Worm (Caenorhabditis elegans) whole organism, L4 larva: ENCODE measurements around the gene clec-142.
A peak's percentile ranks its signal among the peaks of the same experiment; 100 is the strongest.

Experiments
- F10B5.3 ChIP-seq: sonication (generic microtip); optimal IDR thresholded peaks from 2 replicates; lab custom pipeline; 2016; ENCODE audit warnings: mild to moderate bottlenecking, missing genetic modification characterization, missing compliant biosample characterization
- F26F4.8 ChIP-seq: fragments of 200-800 bp; sonication (Bioruptor generic); conservative IDR thresholded peaks from 2 replicates; pipeline ENCODE4 v1.3.6; 2022; ENCODE audit warnings: missing genetic modification characterization, missing compliant biosample characterization
- T20F7.1 ChIP-seq: fragments of 200-800 bp; sonication (Bioruptor generic); optimal IDR thresholded peaks from 2 replicates; lab custom pipeline; 2018; ENCODE audit warnings: mild to moderate bottlenecking, missing genetic modification characterization, missing compliant biosample characterization
- Y105C5A.15 ChIP-seq: fragments of 200-800 bp; sonication (Bioruptor generic); IDR thresholded peaks from 2 replicates; pipeline ENCODE4 v1.3.6; 2022; ENCODE audit warnings: missing genetic modification characterization, missing compliant biosample characterization
- ZK337.2 ChIP-seq: fragments of 200-800 bp; sonication (Bioruptor generic); IDR thresholded peaks from 2 replicates; pipeline ENCODE4 v1.3.6; 2022; ENCODE audit warnings: missing genetic modification reagents, missing genetic modification characterization, missing compliant biosample characterization
- aly-2 ChIP-seq: sonication (generic microtip); optimal IDR thresholded peaks from 2 replicates; lab custom pipeline; 2018; ENCODE audit warnings: missing biosample characterization, missing genetic modification characterization
- ceh-20 ChIP-seq: fragments of 200-800 bp; sonication (Bioruptor generic); IDR thresholded peaks from 2 replicates; pipeline ENCODE4 v1.3.6; 2022; ENCODE audit warnings: missing genetic modification reagents, missing genetic modification characterization, missing compliant biosample characterization
- ceh-28 ChIP-seq: fragments of 150-350 bp; optimal IDR thresholded peaks from 2 replicates; lab custom pipeline; 2014; ENCODE audit warnings: missing biosample characterization, missing genetic modification reagents, missing genetic modification characterization
- ceh-32 ChIP-seq: sonication (generic microtip); optimal IDR thresholded peaks from 2 replicates; lab custom pipeline; 2016; ENCODE audit warnings: mild to moderate bottlenecking, missing genetic modification characterization, missing compliant biosample characterization; ENCODE audit not compliant: poor library complexity
- ces-1 ChIP-seq: fragments of 150-350 bp; sonication (generic microtip); optimal IDR thresholded peaks from 4 replicates; lab custom pipeline; 2014; ENCODE audit warnings: missing biosample characterization, missing genetic modification reagents, missing genetic modification characterization
- cey-2 ChIP-seq: sonication (generic microtip); optimal IDR thresholded peaks from 3 replicates; lab custom pipeline; 2017; ENCODE audit warnings: missing genetic modification characterization, mild to moderate bottlenecking, missing compliant biosample characterization, antibody characterized with exemption, borderline replicate concordance; ENCODE audit not compliant: insufficient read depth
- ctbp-1 ChIP-seq: fragments of 200-800 bp; sonication (Bioruptor generic); IDR thresholded peaks from 2 replicates; pipeline ENCODE4 v1.3.6; 2022; ENCODE audit warnings: missing genetic modification reagents, missing genetic modification characterization, missing compliant biosample characterization
- daf-12 ChIP-seq: fragments of 150-350 bp; optimal IDR thresholded peaks from 2 replicates; lab custom pipeline; 2014; ENCODE audit warnings: missing biosample characterization, missing genetic modification reagents, missing genetic modification characterization
- daf-16 ChIP-seq, 3 experiments: sonication (generic microtip); optimal IDR thresholded peaks; 2 replicates each; lab custom pipeline; 2016 to 2017; ENCODE audit warnings: missing genetic modification characterization in 3 of 3, missing genetic modification reagents in 3 of 3, mild to moderate bottlenecking in 2 of 3, missing compliant biosample characterization in 2 of 3, missing biosample characterization in 1 of 3, moderate library complexity in 1 of 3
- daf-19 ChIP-seq: fragments of 200-800 bp; sonication (Bioruptor generic); conservative IDR thresholded peaks from 2 replicates; pipeline ENCODE4 v1.3.6; 2022; ENCODE audit warnings: missing genetic modification characterization, missing compliant biosample characterization
- dmd-6 ChIP-seq: fragments of 200-800 bp; sonication (Bioruptor generic); IDR thresholded peaks from 2 replicates; pipeline ENCODE4 v1.3.6; 2022; ENCODE audit warnings: missing genetic modification reagents, missing genetic modification characterization, missing compliant biosample characterization
- dmd-9 ChIP-seq: fragments of 200-800 bp; sonication (Bioruptor generic); IDR thresholded peaks from 2 replicates; pipeline ENCODE4 v1.3.6; 2022; ENCODE audit warnings: missing genetic modification reagents, missing genetic modification characterization, missing compliant biosample characterization
- fos-1 ChIP-seq: fragments of 150-350 bp; optimal IDR thresholded peaks from 2 replicates; lab custom pipeline; 2014; ENCODE audit warnings: missing biosample characterization, missing genetic modification characterization
- gei-8 ChIP-seq: fragments of 200-800 bp; sonication (Bioruptor generic); optimal IDR thresholded peaks from 2 replicates; lab custom pipeline; 2018; ENCODE audit warnings: mild to moderate bottlenecking, missing genetic modification characterization, missing compliant biosample characterization
- hlh-11 ChIP-seq: fragments of 200-800 bp; sonication (Bioruptor generic); optimal IDR thresholded peaks from 2 replicates; lab custom pipeline; 2018; ENCODE audit warnings: mild to moderate bottlenecking, missing genetic modification characterization, missing compliant biosample characterization
- hlh-30 ChIP-seq: sonication (generic microtip); optimal IDR thresholded peaks from 2 replicates; lab custom pipeline; 2017; ENCODE audit warnings: antibody characterized with exemption, mild to moderate bottlenecking, missing genetic modification characterization, missing compliant biosample characterization; ENCODE audit not compliant: insufficient read depth
- hmg-1.1 ChIP-seq: fragments of 200-800 bp; sonication (Bioruptor generic); IDR thresholded peaks from 2 replicates; pipeline ENCODE4 v1.3.6; 2022; ENCODE audit warnings: missing genetic modification reagents, missing genetic modification characterization, missing compliant biosample characterization
- jun-1 ChIP-seq: fragments of 150-350 bp; optimal IDR thresholded peaks from 2 replicates; lab custom pipeline; 2014; ENCODE audit warnings: missing biosample characterization, missing genetic modification reagents, missing genetic modification characterization
- lin-15B ChIP-seq: fragments of 150-350 bp; sonication (generic microtip); optimal IDR thresholded peaks from 3 replicates; lab custom pipeline; 2014; ENCODE audit warnings: missing biosample characterization, missing genetic modification characterization
- lin-38 ChIP-seq: fragments of 200-800 bp; sonication (Bioruptor generic); IDR thresholded peaks from 2 replicates; pipeline ENCODE4 v1.3.6; 2022; ENCODE audit warnings: missing genetic modification reagents, missing genetic modification characterization, missing compliant biosample characterization
- madf-5 ChIP-seq, 2 experiments: fragments of 200-800 bp; sonication (Bioruptor generic); IDR thresholded peaks; 2 replicates each; pipeline ENCODE4 v1.3.6; 2022; ENCODE audit warnings: missing compliant biosample characterization in 2 of 2, missing genetic modification characterization in 2 of 2
- mep-1 ChIP-seq: fragments of 150-350 bp; sonication (generic microtip); optimal IDR thresholded peaks from 3 replicates; lab custom pipeline; 2014; ENCODE audit warnings: missing biosample characterization, missing genetic modification characterization
- mxl-3 ChIP-seq: fragments of 200-800 bp; sonication (Bioruptor generic); optimal IDR thresholded peaks from 2 replicates; lab custom pipeline; 2018; ENCODE audit warnings: mild to moderate bottlenecking, missing genetic modification characterization, missing compliant biosample characterization
- nhr-10 ChIP-seq: fragments of 150-350 bp; optimal IDR thresholded peaks from 2 replicates; lab custom pipeline; 2014; ENCODE audit warnings: missing biosample characterization, missing genetic modification characterization
- nhr-102 ChIP-seq: sonication (generic microtip); optimal IDR thresholded peaks from 2 replicates; lab custom pipeline; 2016; ENCODE audit warnings: mild to moderate bottlenecking, missing genetic modification characterization, moderate library complexity, missing compliant biosample characterization
- nhr-237 ChIP-seq: sonication (generic microtip); optimal IDR thresholded peaks from 2 replicates; lab custom pipeline; 2017; ENCODE audit warnings: missing biosample characterization, missing genetic modification characterization
- nhr-25 ChIP-seq: sonication (generic microtip); optimal IDR thresholded peaks from 2 replicates; lab custom pipeline; 2017; ENCODE audit warnings: missing genetic modification characterization, mild to moderate bottlenecking, missing compliant biosample characterization, antibody characterized with exemption, moderate library complexity, borderline replicate concordance; ENCODE audit not compliant: insufficient read depth
- nhr-41 ChIP-seq: fragments of 200-800 bp; sonication (Bioruptor generic); IDR thresholded peaks from 2 replicates; pipeline ENCODE4 v1.3.6; 2022; ENCODE audit warnings: missing genetic modification reagents, missing genetic modification characterization, missing compliant biosample characterization
- nhr-42 ChIP-seq: fragments of 200-800 bp; sonication (Bioruptor generic); IDR thresholded peaks from 2 replicates; pipeline ENCODE4 v1.3.6; 2022; ENCODE audit warnings: missing genetic modification characterization, missing compliant biosample characterization
- nhr-48 ChIP-seq: sonication (generic microtip); optimal IDR thresholded peaks from 2 replicates; lab custom pipeline; 2016; ENCODE audit warnings: mild to moderate bottlenecking, missing genetic modification characterization, missing compliant biosample characterization
- nhr-6 ChIP-seq: fragments of 150-350 bp; optimal IDR thresholded peaks from 2 replicates; lab custom pipeline; 2014; ENCODE audit warnings: missing biosample characterization, missing genetic modification characterization
- nhr-77 ChIP-seq: fragments of 150-350 bp; optimal IDR thresholded peaks from 2 replicates; lab custom pipeline; 2014; ENCODE audit warnings: missing biosample characterization, missing genetic modification characterization
- rbr-2 ChIP-seq: sonication (generic microtip); optimal IDR thresholded peaks from 2 replicates; lab custom pipeline; 2016; ENCODE audit warnings: missing genotype, missing genetic modification characterization, missing compliant biosample characterization
- sdz-12 ChIP-seq: fragments of 200-800 bp; sonication (Bioruptor generic); optimal IDR thresholded peaks from 2 replicates; lab custom pipeline; 2018; ENCODE audit warnings: mild to moderate bottlenecking, missing genetic modification characterization, missing compliant biosample characterization
- skn-1 ChIP-seq: fragments of 150-350 bp; optimal IDR thresholded peaks from 2 replicates; lab custom pipeline; 2014; ENCODE audit warnings: missing biosample characterization, missing genetic modification characterization
- snpc-4 ChIP-seq: fragments of 150-350 bp; optimal IDR thresholded peaks from 2 replicates; lab custom pipeline; 2014; ENCODE audit warnings: missing biosample characterization, missing genetic modification characterization
- tag-97 ChIP-seq: fragments of 200-800 bp; sonication (Bioruptor generic); IDR thresholded peaks from 2 replicates; pipeline ENCODE4 v1.3.6; 2022; ENCODE audit warnings: missing genetic modification characterization, missing compliant biosample characterization
- tra-1 ChIP-seq: fragments of 200-800 bp; sonication (Bioruptor generic); IDR thresholded peaks from 2 replicates; pipeline ENCODE4 v1.3.6; 2022; ENCODE audit warnings: missing genetic modification reagents, missing genetic modification characterization, missing compliant biosample characterization
- unc-62 ChIP-seq, 3 experiments: fragments of 150-350 bp in 1 of 3; sonication (generic microtip); optimal IDR thresholded peaks in 2 of 3; peaks in 1 of 3; 1 replicate in 1 of 3; 2 replicates in 2 of 3; lab custom pipeline; 2014 to 2017; ENCODE audit warnings: missing biosample characterization in 3 of 3, missing genetic modification characterization in 3 of 3, missing genetic modification reagents in 3 of 3, missing genotype in 1 of 3
- vab-7 ChIP-seq: fragments of 200-800 bp; sonication (Bioruptor generic); IDR thresholded peaks from 2 replicates; pipeline ENCODE4 v1.3.6; 2022; ENCODE audit warnings: missing genetic modification reagents, missing genetic modification characterization, missing compliant biosample characterization
- zag-1 ChIP-seq: fragments of 150-350 bp; optimal IDR thresholded peaks from 2 replicates; lab custom pipeline; 2014; ENCODE audit warnings: missing biosample characterization, missing genetic modification characterization
- zfp-2 ChIP-seq: sonication (generic microtip); optimal IDR thresholded peaks from 2 replicates; lab custom pipeline; 2016; ENCODE audit warnings: mild to moderate bottlenecking, missing genetic modification characterization, missing compliant biosample characterization
- zfp-3 ChIP-seq: fragments of 200-800 bp; sonication (Bioruptor generic); conservative IDR thresholded peaks from 2 replicates; pipeline ENCODE4 v1.3.6; 2022; ENCODE audit warnings: missing genetic modification reagents, missing genetic modification characterization, missing compliant biosample characterization
- zip-11 ChIP-seq: fragments of 200-800 bp; sonication (Bioruptor generic); IDR thresholded peaks from 2 replicates; pipeline ENCODE4 v1.3.6; 2022; ENCODE audit warnings: missing genetic modification characterization, missing compliant biosample characterization
- ztf-11 ChIP-seq: fragments of 150-350 bp; optimal IDR thresholded peaks from 2 replicates; lab custom pipeline; 2014; ENCODE audit warnings: missing biosample characterization, missing genetic modification characterization
- ztf-7 ChIP-seq: fragments of 150-350 bp; optimal IDR thresholded peaks from 2 replicates; lab custom pipeline; 2014; ENCODE audit warnings: missing biosample characterization, missing genetic modification characterization

The clec-142 gene

DNA sequence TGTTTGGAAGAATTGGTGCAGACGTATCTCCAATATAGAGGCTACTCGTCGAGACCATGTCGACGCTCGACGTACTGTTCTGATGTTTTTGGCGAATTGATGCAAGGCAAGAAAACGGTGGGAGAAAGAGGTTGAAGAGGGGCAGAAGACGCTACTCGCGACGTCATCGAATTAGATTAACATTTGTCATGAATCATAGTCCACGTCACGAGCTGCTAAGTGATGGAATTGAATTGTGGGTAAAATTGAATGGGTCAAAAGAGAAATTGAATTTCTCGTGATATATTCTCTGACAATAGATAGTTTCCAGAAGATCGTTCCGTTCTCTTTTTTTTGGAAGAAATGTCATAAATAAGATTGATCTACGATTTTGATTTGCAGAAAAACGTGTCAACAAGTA, 18.8 kb upstream of the clec-142 start:
- TF ChIP-seq gei-8 (GFP tag; lab: Kevin White, UChicago) (no peak), nhr-42 (GFP tag; lab: Robert Waterston, UW) (no peak), nhr-48 (tag; lab: Kevin White, UChicago) (no peak), lin-15B (tag; lab: Kevin White, UChicago) (no peak), nhr-77 (tag; lab: Kevin White, UChicago) (no peak), tra-1 (GFP tag; lab: Robert Waterston, UW) (0 out of 2 replicates have a peak, but pooled peaks have one; percentile 15), sdz-12 (GFP tag; lab: Kevin White, UChicago) (no peak), nhr-25 (peak; percentile 2), lin-38 (GFP tag; lab: Robert Waterston, UW) (no peak), mep-1 (tag; lab: Kevin White, UChicago) (no peak), Y105C5A.15 (GFP tag; lab: Robert Waterston, UW) (no peak), aly-2 (tag; lab: Kevin White, UChicago) (no peak), zfp-3 (GFP tag; lab: Robert Waterston, UW) (no peak), T20F7.1 (GFP tag; lab: Kevin White, UChicago) (no peak), ceh-28 (no peak), daf-19 (no peak), ces-1 (no peak), F26F4.8 (GFP tag; lab: Robert Waterston, UW) (no peak), daf-16 (GFP tag; optimal IDR thresholded peaks at IDR 0.05; lab: Kevin White, UChicago) (no peak), daf-16 (tag; optimal IDR thresholded peaks at IDR 0.05; lab: Kevin White, UChicago) (no peak), cey-2 (tag; lab: Kevin White, UChicago) (no peak), skn-1 (tag; lab: Kevin White, UChicago) (no peak), unc-62 (GFP tag; optimal IDR thresholded peaks at IDR 0.05 in 1 of 2; lab: Kevin White, UChicago) (peak in 1 of 2 experiments; percentile 7), unc-62 (tag; optimal IDR thresholded peaks at IDR 0.05; lab: Kevin White, UChicago) (no peak), zfp-2 (tag; lab: Kevin White, UChicago) (no peak), nhr-6 (tag; lab: Kevin White, UChicago) (no peak), F10B5.3 (tag; lab: Kevin White, UChicago) (no peak), nhr-10 (tag; lab: Kevin White, UChicago) (no peak), ceh-32 (tag; lab: Kevin White, UChicago) (no peak), hlh-11 (tag; lab: Kevin White, UChicago) (peak; percentile 50), rbr-2 (no peak), snpc-4 (no peak), fos-1 (tag; lab: Kevin White, UChicago) (no peak), nhr-41 (GFP tag; lab: Robert Waterston, UW) (no peak), ZK337.2 (GFP tag; lab: Robert Waterston, UW) (no peak), nhr-237 (tag; lab: Kevin White, UChicago) (no peak), tag-97 (no peak), hlh-30 (tag; lab: Kevin White, UChicago) (peak; percentile 70), ztf-7 (tag; lab: Kevin White, UChicago) (no peak), ctbp-1 (no peak), vab-7 (no peak), dmd-6 (peak; percentile 48), dmd-9 (GFP tag; lab: Robert Waterston, UW) (no peak), madf-5 (GFP tag; IDR thresholded peaks at IDR 0.05; lab: Robert Waterston, UW) (no peak), nhr-102 (tag; lab: Kevin White, UChicago) (no peak), mxl-3 (GFP tag; lab: Kevin White, UChicago) (peak; percentile 27), jun-1 (tag; lab: Kevin White, UChicago) (no peak), ztf-11 (tag; lab: Kevin White, UChicago) (no peak), hmg-1.1 (GFP tag; lab: Robert Waterston, UW) (no peak), ceh-20 (no peak), daf-12 (tag; lab: Kevin White, UChicago) (no peak), zip-11 (no peak), zag-1 (no peak)
